Worm (Caenorhabditis elegans) whole organism, late embryonic: Measurements from ENCODE around the gene cct-1.
A peak's percentile ranks its signal among the peaks of the same experiment; 100 is the strongest.

Experiments used
- C08G9.2 ChIP-seq: sonication (generic microtip); optimal IDR thresholded peaks from 2 replicates; lab custom pipeline; 2016; ENCODE audit warnings: mild to moderate bottlenecking, missing genetic modification characterization, moderate library complexity, missing compliant biosample characterization
- F13H6.1 ChIP-seq: sonication (generic microtip); optimal IDR thresholded peaks from 2 replicates; lab custom pipeline; 2016; ENCODE audit warnings: missing genetic modification characterization, missing compliant biosample characterization
- K02D7.2 ChIP-seq: sonication (generic microtip); optimal IDR thresholded peaks from 2 replicates; lab custom pipeline; 2017; ENCODE audit warnings: mild to moderate bottlenecking, missing genetic modification characterization, missing compliant biosample characterization
- T23F11.4 ChIP-seq: fragments of 200-800 bp; sonication (Bioruptor generic); optimal IDR thresholded peaks from 2 replicates; lab custom pipeline; 2018; ENCODE audit warnings: mild to moderate bottlenecking, missing genetic modification characterization, missing compliant biosample characterization
- Y22D7AL.16 ChIP-seq: sonication (generic microtip); optimal IDR thresholded peaks from 2 replicates; lab custom pipeline; 2016; ENCODE audit warnings: missing genetic modification characterization, missing compliant biosample characterization
- ahr-1 ChIP-seq: sonication (generic microtip); optimal IDR thresholded peaks from 2 replicates; lab custom pipeline; 2016; ENCODE audit warnings: missing genetic modification characterization, missing compliant biosample characterization
- ama-1 ChIP-seq: fragments of 150-350 bp; optimal IDR thresholded peaks from 2 replicates; lab custom pipeline; 2014
- ceh-14 ChIP-seq: sonication (generic microtip); optimal IDR thresholded peaks from 2 replicates; lab custom pipeline; 2016; ENCODE audit warnings: missing genotype, missing genetic modification characterization, missing compliant biosample characterization
- ceh-18 ChIP-seq: sonication (generic microtip); optimal IDR thresholded peaks from 2 replicates; lab custom pipeline; 2016; ENCODE audit warnings: missing genetic modification characterization, missing compliant biosample characterization
- ceh-2 ChIP-seq: sonication (generic microtip); optimal IDR thresholded peaks from 2 replicates; lab custom pipeline; 2016; ENCODE audit warnings: missing genotype, missing genetic modification characterization, missing compliant biosample characterization
- ceh-22 ChIP-seq: sonication (generic microtip); optimal IDR thresholded peaks from 2 replicates; lab custom pipeline; 2017; ENCODE audit warnings: missing biosample characterization, missing genetic modification characterization
- ceh-24 ChIP-seq: sonication (generic microtip); optimal IDR thresholded peaks from 2 replicates; lab custom pipeline; 2016; ENCODE audit warnings: mild to moderate bottlenecking, missing genetic modification characterization, missing compliant biosample characterization
- ceh-30 ChIP-seq: fragments of 150-350 bp; optimal IDR thresholded peaks from 2 replicates; lab custom pipeline; 2014; ENCODE audit warnings: missing biosample characterization, missing genetic modification characterization
- ceh-31 ChIP-seq: sonication (generic microtip); optimal IDR thresholded peaks from 2 replicates; lab custom pipeline; 2016; ENCODE audit warnings: missing genetic modification characterization, missing compliant biosample characterization
- ceh-34 ChIP-seq: sonication (generic microtip); optimal IDR thresholded peaks from 2 replicates; lab custom pipeline; 2016; ENCODE audit warnings: mild to moderate bottlenecking, missing genetic modification characterization, missing compliant biosample characterization
- ceh-45 ChIP-seq: fragments of 200-800 bp; sonication (Bioruptor generic); IDR thresholded peaks from 2 replicates; pipeline ENCODE4 v1.3.6; 2022; ENCODE audit warnings: missing genetic modification reagents, missing genetic modification characterization, missing compliant biosample characterization
- ceh-48 ChIP-seq: sonication (generic microtip); optimal IDR thresholded peaks from 2 replicates; lab custom pipeline; 2016; ENCODE audit warnings: missing genetic modification characterization, inconsistent platforms, missing compliant biosample characterization
- che-1 ChIP-seq: sonication (generic microtip); optimal IDR thresholded peaks from 2 replicates; lab custom pipeline; 2016; ENCODE audit warnings: mild to moderate bottlenecking, missing genetic modification characterization, missing compliant biosample characterization
- dmd-4 ChIP-seq: sonication (generic microtip); optimal IDR thresholded peaks from 2 replicates; lab custom pipeline; 2016; ENCODE audit warnings: borderline replicate concordance, missing genetic modification characterization, missing compliant biosample characterization
- dve-1 ChIP-seq: sonication (generic microtip); optimal IDR thresholded peaks from 2 replicates; lab custom pipeline; 2017; ENCODE audit warnings: antibody characterized with exemption, mild to moderate bottlenecking, missing genetic modification characterization, missing compliant biosample characterization
- eyg-1 ChIP-seq: sonication (generic microtip); optimal IDR thresholded peaks from 2 replicates; lab custom pipeline; 2016; ENCODE audit warnings: missing genotype, missing genetic modification characterization, missing compliant biosample characterization
- fax-1 ChIP-seq: sonication (generic microtip); optimal IDR thresholded peaks from 2 replicates; lab custom pipeline; 2016; ENCODE audit warnings: missing genotype, missing genetic modification characterization, missing compliant biosample characterization
- fkh-10 ChIP-seq: fragments of 150-350 bp; optimal IDR thresholded peaks from 2 replicates; lab custom pipeline; 2014; ENCODE audit warnings: missing biosample characterization, missing genetic modification reagents, missing genetic modification characterization
- fkh-6 ChIP-seq: sonication (generic microtip); optimal IDR thresholded peaks from 2 replicates; lab custom pipeline; 2016; ENCODE audit warnings: missing genetic modification characterization, missing compliant biosample characterization
- gmeb-2 ChIP-seq: sonication (generic microtip); optimal IDR thresholded peaks from 2 replicates; lab custom pipeline; 2016; ENCODE audit warnings: missing genetic modification characterization, inconsistent platforms, missing compliant biosample characterization
- hlh-13 ChIP-seq: fragments of 200-800 bp; sonication (Bioruptor generic); optimal IDR thresholded peaks from 2 replicates; lab custom pipeline; 2018; ENCODE audit warnings: mild to moderate bottlenecking, missing genetic modification characterization, missing compliant biosample characterization
- hlh-30 ChIP-seq: sonication (generic microtip); optimal IDR thresholded peaks from 2 replicates; lab custom pipeline; 2017; ENCODE audit warnings: antibody characterized with exemption, missing genetic modification characterization, missing compliant biosample characterization; ENCODE audit not compliant: insufficient read depth
- lim-6 ChIP-seq: sonication (generic microtip); optimal IDR thresholded peaks from 2 replicates; lab custom pipeline; 2016; ENCODE audit warnings: missing genetic modification characterization, missing compliant biosample characterization
- lin-11 ChIP-seq: fragments of 200-800 bp; sonication (Bioruptor generic); optimal IDR thresholded peaks from 2 replicates; lab custom pipeline; 2018; ENCODE audit warnings: mild to moderate bottlenecking, missing genetic modification characterization, missing compliant biosample characterization
- madf-2 ChIP-seq: sonication (generic microtip); optimal IDR thresholded peaks from 2 replicates; lab custom pipeline; 2017; ENCODE audit warnings: missing genetic modification characterization, missing compliant biosample characterization
- mec-3 ChIP-seq: sonication (generic microtip); optimal IDR thresholded peaks from 2 replicates; lab custom pipeline; 2016; ENCODE audit warnings: borderline replicate concordance, missing genetic modification characterization, missing compliant biosample characterization
- nfya-1 ChIP-seq: sonication (generic microtip); optimal IDR thresholded peaks from 2 replicates; lab custom pipeline; 2017; ENCODE audit warnings: missing genetic modification characterization, mild to moderate bottlenecking, missing compliant biosample characterization, antibody characterized with exemption, moderate library complexity
- nhr-232 ChIP-seq: sonication (generic microtip); optimal IDR thresholded peaks from 2 replicates; lab custom pipeline; 2016; ENCODE audit warnings: missing genetic modification characterization, missing compliant biosample characterization
- odd-2 ChIP-seq: sonication (generic microtip); optimal IDR thresholded peaks from 2 replicates; lab custom pipeline; 2017; ENCODE audit warnings: antibody characterized with exemption, mild to moderate bottlenecking, missing genetic modification characterization, missing compliant biosample characterization
- pag-3 ChIP-seq: sonication (generic microtip); optimal IDR thresholded peaks from 2 replicates; lab custom pipeline; 2016; ENCODE audit warnings: missing compliant biosample characterization, missing genetic modification characterization, borderline replicate concordance
- pat-9 ChIP-seq: fragments of 200-800 bp; sonication (Bioruptor generic); optimal IDR thresholded peaks from 2 replicates; lab custom pipeline; 2018; ENCODE audit warnings: mild to moderate bottlenecking, missing genetic modification characterization, moderate library complexity, missing compliant biosample characterization
- pha-4 ChIP-seq: fragments of 150-350 bp; optimal IDR thresholded peaks from 2 replicates; lab custom pipeline; 2018; ENCODE audit warnings: missing biosample characterization, missing genetic modification reagents, missing genetic modification characterization
- pqm-1 ChIP-seq: sonication (generic microtip); optimal IDR thresholded peaks from 2 replicates; lab custom pipeline; 2016; ENCODE audit warnings: missing genetic modification characterization, missing compliant biosample characterization
- pros-1 ChIP-seq: fragments of 150-350 bp; optimal IDR thresholded peaks from 2 replicates; lab custom pipeline; 2014; ENCODE audit warnings: missing biosample characterization, missing genetic modification reagents, missing genetic modification characterization
- rnt-1 ChIP-seq: sonication (generic microtip); optimal IDR thresholded peaks from 2 replicates; lab custom pipeline; 2016; ENCODE audit warnings: missing genetic modification characterization, missing compliant biosample characterization
- sdc-2 ChIP-seq: sonication (generic microtip); optimal IDR thresholded peaks from 2 replicates; lab custom pipeline; 2016; ENCODE audit warnings: missing genotype, missing genetic modification characterization, missing compliant biosample characterization
- sox-2 ChIP-seq: fragments of 200-800 bp; sonication (Bioruptor generic); IDR thresholded peaks from 2 replicates; pipeline ENCODE4 v1.3.6; 2022; ENCODE audit warnings: missing genetic modification reagents, missing genetic modification characterization, missing compliant biosample characterization
- sox-4 ChIP-seq: sonication (generic microtip); optimal IDR thresholded peaks from 2 replicates; lab custom pipeline; 2017; ENCODE audit warnings: mild to moderate bottlenecking, missing genetic modification characterization, inconsistent platforms, missing compliant biosample characterization
- syd-9 ChIP-seq: sonication (generic microtip); optimal IDR thresholded peaks from 2 replicates; lab custom pipeline; 2016; ENCODE audit warnings: mild to moderate bottlenecking, missing genetic modification characterization, moderate library complexity, missing compliant biosample characterization
- tbx-2 ChIP-seq: sonication (generic microtip); optimal IDR thresholded peaks from 2 replicates; lab custom pipeline; 2016; ENCODE audit warnings: missing genetic modification characterization, missing compliant biosample characterization
- tbx-7 ChIP-seq: sonication (generic microtip); optimal IDR thresholded peaks from 2 replicates; lab custom pipeline; 2016; ENCODE audit warnings: missing genotype, missing genetic modification characterization, missing compliant biosample characterization
- ttx-3 ChIP-seq: sonication (generic microtip); optimal IDR thresholded peaks from 2 replicates; lab custom pipeline; 2016; ENCODE audit warnings: missing genetic modification reagents, missing genetic modification characterization, missing compliant biosample characterization
- unc-3 ChIP-seq, 2 experiments: fragments of 200-800 bp in 1 of 2; sonication (Bioruptor generic) in 1 of 2; sonication (generic microtip) in 1 of 2; conservative IDR thresholded peaks in 1 of 2; optimal IDR thresholded peaks in 1 of 2; 2 replicates each; pipeline versions ENCODE4 v1.3.6 to Lab custom; 2016 to 2022; ENCODE audit warnings: missing compliant biosample characterization in 2 of 2, missing genetic modification characterization in 2 of 2, missing genetic modification reagents in 1 of 2
- unc-42 ChIP-seq: sonication (generic microtip); optimal IDR thresholded peaks from 2 replicates; lab custom pipeline; 2016; ENCODE audit warnings: missing genotype, missing genetic modification characterization, missing compliant biosample characterization
- unc-55 ChIP-seq: sonication (generic microtip); optimal IDR thresholded peaks from 2 replicates; lab custom pipeline; 2017; ENCODE audit warnings: missing biosample characterization, missing genetic modification reagents, missing genetic modification characterization
- unc-86 ChIP-seq: sonication (generic microtip); optimal IDR thresholded peaks from 2 replicates; lab custom pipeline; 2016; ENCODE audit warnings: missing genetic modification characterization, missing compliant biosample characterization
- zip-5 ChIP-seq: sonication (generic microtip); optimal IDR thresholded peaks from 2 replicates; lab custom pipeline; 2016; ENCODE audit warnings: missing genetic modification characterization, missing compliant biosample characterization
- ztf-16 ChIP-seq: sonication (generic microtip); optimal IDR thresholded peaks from 2 replicates; lab custom pipeline; 2017; ENCODE audit warnings: missing genetic modification characterization, missing compliant biosample characterization

Gene cct-1

ce11 chrII:8185016-8185493 is at the start of gene cct-1, which contains the start of gene mig-5:
TSS of gene cct-1 (plus strand) at chrII:8185443.
TSS of gene mig-5 (minus strand) at chrII:8185023.
- peak; percentile 86 for TF ChIP-seq unc-55 (GFP tag; lab: Kevin White, UChicago)
- TF ChIP-seq zip-5 = no peak
- peak; percentile 92 for TF ChIP-seq ceh-18 (tag; lab: Kevin White, UChicago)
- peak; percentile 5 for TF ChIP-seq F13H6.1 (tag; lab: Kevin White, UChicago)
- TF ChIP-seq ceh-48 (tag; lab: Kevin White, UChicago) = peak; percentile 24
- no peak for TF ChIP-seq che-1 (tag; lab: Kevin White, UChicago)
- no peak for TF ChIP-seq unc-3 (GFP tag; conservative IDR thresholded peaks at IDR 0.05; lab: Robert Waterston, UW)
- TF ChIP-seq unc-3 (tag; optimal IDR thresholded peaks at IDR 0.05; lab: Kevin White, UChicago) = no peak
- TF ChIP-seq pag-3 (tag; lab: Kevin White, UChicago) = no peak
- TF ChIP-seq lin-11 (tag; lab: Kevin White, UChicago) = no peak
- no peak for TF ChIP-seq odd-2 (tag; lab: Kevin White, UChicago)
- no peak for TF ChIP-seq pros-1
- TF ChIP-seq syd-9 (tag; lab: Kevin White, UChicago) = no peak
- peak; percentile 69 for TF ChIP-seq rnt-1 (tag; lab: Kevin White, UChicago)
- TF ChIP-seq madf-2 (tag; lab: Kevin White, UChicago) = no peak
- TF ChIP-seq fax-1 (tag; lab: Kevin White, UChicago) = peak; percentile 31
- no peak for TF ChIP-seq eyg-1 (tag; lab: Kevin White, UChicago)
- TF ChIP-seq ztf-16 = no peak
- no peak for TF ChIP-seq hlh-13 (GFP tag; lab: Kevin White, UChicago)
- no peak for TF ChIP-seq mec-3 (tag; lab: Kevin White, UChicago)
- no peak for TF ChIP-seq ama-1 (lab: Kevin White, UChicago)
- TF ChIP-seq K02D7.2 (tag; lab: Kevin White, UChicago) = no peak
- TF ChIP-seq gmeb-2 (tag; lab: Kevin White, UChicago) = no peak
- peak; percentile 69 for TF ChIP-seq ceh-34 (tag; lab: Kevin White, UChicago)
- peak; percentile 84 for TF ChIP-seq unc-42 (tag; lab: Kevin White, UChicago)
- no peak for TF ChIP-seq sox-4 (tag; lab: Kevin White, UChicago)
- peak; percentile 80 for TF ChIP-seq ceh-14 (tag; lab: Kevin White, UChicago)
- no peak for TF ChIP-seq ceh-22 (tag; lab: Kevin White, UChicago)
- peak; percentile 66 for TF ChIP-seq unc-86 (tag; lab: Kevin White, UChicago)
- peak; percentile 68 for TF ChIP-seq ceh-31
- TF ChIP-seq T23F11.4 (GFP tag; lab: Kevin White, UChicago) = no peak
- TF ChIP-seq lim-6 = no peak
- peak; percentile 69 for TF ChIP-seq tbx-2 (tag; lab: Kevin White, UChicago)
- TF ChIP-seq ceh-2 (tag; lab: Kevin White, UChicago) = no peak
- TF ChIP-seq nfya-1 (tag; lab: Kevin White, UChicago) = peak; percentile 94
- no peak for TF ChIP-seq ceh-45
- TF ChIP-seq hlh-30 (tag; lab: Kevin White, UChicago) = peak; percentile 2
- no peak for TF ChIP-seq fkh-10
- TF ChIP-seq sox-2 (GFP tag; lab: Robert Waterston, UW) = no peak
- TF ChIP-seq C08G9.2 (tag; lab: Kevin White, UChicago) = no peak
- no peak for TF ChIP-seq nhr-232 (tag; lab: Kevin White, UChicago)
- peak; percentile 33 for TF ChIP-seq dve-1 (tag; lab: Kevin White, UChicago)
- TF ChIP-seq pqm-1 (tag; lab: Kevin White, UChicago) = no peak
- TF ChIP-seq sdc-2 (tag; lab: Kevin White, UChicago) = no peak
- TF ChIP-seq fkh-6 = no peak
- TF ChIP-seq ceh-24 = no peak
- no peak for TF ChIP-seq ceh-30 (tag; lab: Kevin White, UChicago)
- TF ChIP-seq pat-9 (tag; lab: Kevin White, UChicago) = no peak
- no peak for TF ChIP-seq ttx-3 (tag; lab: Kevin White, UChicago)
- no peak for TF ChIP-seq ahr-1
- TF ChIP-seq tbx-7 = no peak
- TF ChIP-seq pha-4 (tag; lab: Kevin White, UChicago) = no peak
- TF ChIP-seq dmd-4 (tag; lab: Kevin White, UChicago) = no peak
- TF ChIP-seq Y22D7AL.16 = peak; percentile 28
